Worm (Caenorhabditis elegans) whole organism, L1 larva: ENCODE data around the gene K09C4.7.

Source experiments
- ama-1 ChIP-seq: fragments of 150-350 bp; optimal IDR thresholded peaks from 2 replicates; lab custom pipeline; 2014
- ceh-82 ChIP-seq, 3 experiments: fragments of 150-350 bp in 1 of 3; sonication (generic microtip) in 2 of 3; optimal IDR thresholded peaks; 2 replicates each; lab custom pipeline; 2014 to 2017; ENCODE audit warnings: missing biosample characterization in 3 of 3, missing genetic modification characterization in 3 of 3
- dpl-1 ChIP-seq, 3 experiments: fragments of 150-350 bp in 2 of 3; sonication (generic microtip) in 1 of 3; optimal IDR thresholded peaks; 2 replicates each; lab custom pipeline; 2014 to 2017; ENCODE audit warnings: missing biosample characterization in 3 of 3, missing genetic modification characterization in 3 of 3, missing genetic modification reagents in 3 of 3
- dsc-1 ChIP-seq: sonication (generic microtip); optimal IDR thresholded peaks from 2 replicates; lab custom pipeline; 2016; ENCODE audit warnings: mild to moderate bottlenecking, missing genetic modification characterization, missing compliant biosample characterization
- efl-1 ChIP-seq, 4 experiments: fragments of 150-350 bp; optimal IDR thresholded peaks in 3 of 4; peaks in 1 of 4; 1 replicate in 1 of 4; 2 replicates in 3 of 4; lab custom pipeline; 2014; ENCODE audit warnings: missing biosample characterization in 2 of 4, missing genetic modification characterization in 2 of 4, missing genetic modification reagents in 2 of 4
- ets-5 ChIP-seq: fragments of 200-800 bp; sonication (Bioruptor generic); IDR thresholded peaks from 2 replicates; pipeline ENCODE4 v1.3.6; 2022; ENCODE audit warnings: missing genetic modification characterization, missing compliant biosample characterization
- fkh-4 ChIP-seq: sonication (generic microtip); optimal IDR thresholded peaks from 2 replicates; lab custom pipeline; 2016; ENCODE audit warnings: missing compliant biosample characterization, missing genetic modification characterization, borderline replicate concordance
- fkh-8 ChIP-seq: sonication (generic microtip); optimal IDR thresholded peaks from 2 replicates; lab custom pipeline; 2016; ENCODE audit warnings: mild to moderate bottlenecking, missing genetic modification characterization, missing compliant biosample characterization
- hpl-2 ChIP-seq: fragments of 150-350 bp; optimal IDR thresholded peaks from 2 replicates; lab custom pipeline; 2014; ENCODE audit warnings: missing biosample characterization, missing genetic modification reagents, missing genetic modification characterization
- lin-13 ChIP-seq: fragments of 150-350 bp; optimal IDR thresholded peaks from 2 replicates; lab custom pipeline; 2014; ENCODE audit warnings: missing biosample characterization, missing genetic modification reagents, missing genetic modification characterization
- lin-39 ChIP-seq: fragments of 150-350 bp; optimal IDR thresholded peaks from 2 replicates; lab custom pipeline; 2014; ENCODE audit warnings: missing biosample characterization, missing genetic modification reagents, missing genetic modification characterization
- lir-3 ChIP-seq: sonication (generic microtip); optimal IDR thresholded peaks from 2 replicates; lab custom pipeline; 2016; ENCODE audit warnings: mild to moderate bottlenecking, missing genetic modification characterization, moderate library complexity, missing compliant biosample characterization; ENCODE audit not compliant: poor library complexity
- lsy-2 ChIP-seq, 2 experiments: fragments of 150-350 bp; optimal IDR thresholded peaks; 2 replicates each; lab custom pipeline; 2014; ENCODE audit warnings: missing biosample characterization in 2 of 2, missing genetic modification characterization in 2 of 2
- nhr-19 ChIP-seq: fragments of 200-800 bp; sonication (Bioruptor generic); conservative IDR thresholded peaks from 2 replicates; pipeline ENCODE4 v1.3.6; 2022; ENCODE audit warnings: missing genetic modification characterization, missing compliant biosample characterization
- snu-23 ChIP-seq: sonication (generic microtip); optimal IDR thresholded peaks from 2 replicates; lab custom pipeline; 2016; ENCODE audit warnings: missing genetic modification characterization, missing compliant biosample characterization
- unc-130 ChIP-seq: fragments of 150-350 bp; optimal IDR thresholded peaks from 2 replicates; lab custom pipeline; 2017; ENCODE audit warnings: missing biosample characterization, missing genetic modification characterization, inconsistent platforms
- unc-98 ChIP-seq: fragments of 200-800 bp; sonication (Bioruptor generic); IDR thresholded peaks from 2 replicates; pipeline ENCODE4 v1.3.6; 2022; ENCODE audit warnings: missing genetic modification characterization, missing compliant biosample characterization
- ztf-11 ChIP-seq, 2 experiments: sonication (generic microtip); optimal IDR thresholded peaks; 2 replicates each; lab custom pipeline; 2016 to 2017; ENCODE audit warnings: missing genetic modification characterization in 2 of 2, missing biosample characterization in 1 of 2, missing compliant biosample characterization in 1 of 2
- ztf-4 ChIP-seq: fragments of 150-350 bp; optimal IDR thresholded peaks from 2 replicates; lab custom pipeline; 2014; ENCODE audit warnings: missing biosample characterization, missing genetic modification characterization

Gene K09C4.7

DNA sequence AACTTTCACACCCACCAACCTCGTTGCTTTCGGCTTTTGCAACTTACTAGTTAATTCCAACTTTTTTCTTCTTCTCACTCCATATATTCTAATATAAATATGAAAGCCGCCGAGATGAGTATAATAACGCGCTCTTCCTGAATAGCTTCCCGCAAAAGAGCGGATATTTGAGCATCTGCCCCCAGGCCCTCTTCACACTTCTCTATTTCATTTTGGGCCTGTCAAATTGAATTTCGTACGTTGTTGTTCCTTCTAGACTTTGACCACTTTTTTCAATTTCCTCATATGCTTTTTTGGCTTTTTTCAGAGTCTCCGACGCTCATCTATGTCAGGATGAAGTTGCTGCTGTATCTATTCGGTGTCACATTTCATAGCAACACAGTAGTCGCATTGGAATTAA lies 42.3 kb downstream of the K09C4.7 start, which contains the start of gene ddr-2:
TSS of gene ddr-2 (plus strand) at position 301 of the 400 bp plus-strand sequence.
- TF ChIP-seq lin-13 (GFP tag; lab: Kevin White, UChicago) = no peak
- no peak for TF ChIP-seq fkh-8 (tag; lab: Kevin White, UChicago)
- no peak for TF ChIP-seq dsc-1 (tag; lab: Kevin White, UChicago)
- TF ChIP-seq hpl-2 (GFP tag; lab: Kevin White, UChicago) = no peak
- TF ChIP-seq ceh-82 (tag; optimal IDR thresholded peaks at IDR 0.05; lab: Kevin White, UChicago) = no peak
- no peak for TF ChIP-seq dpl-1 (GFP tag; optimal IDR thresholded peaks at IDR 0.05; lab: Kevin White, UChicago)
- no peak for TF ChIP-seq ztf-11 (tag; optimal IDR thresholded peaks at IDR 0.05; lab: Kevin White, UChicago)
- TF ChIP-seq ztf-4 (tag; lab: Kevin White, UChicago) = no peak
- TF ChIP-seq ama-1 (lab: Kevin White, UChicago) = no peak
- TF ChIP-seq unc-130 = no peak
- TF ChIP-seq snu-23 (GFP tag; lab: Kevin White, UChicago) = no peak
- TF ChIP-seq lsy-2 (tag; optimal IDR thresholded peaks at IDR 0.05; lab: Kevin White, UChicago) = no peak

DNA sequence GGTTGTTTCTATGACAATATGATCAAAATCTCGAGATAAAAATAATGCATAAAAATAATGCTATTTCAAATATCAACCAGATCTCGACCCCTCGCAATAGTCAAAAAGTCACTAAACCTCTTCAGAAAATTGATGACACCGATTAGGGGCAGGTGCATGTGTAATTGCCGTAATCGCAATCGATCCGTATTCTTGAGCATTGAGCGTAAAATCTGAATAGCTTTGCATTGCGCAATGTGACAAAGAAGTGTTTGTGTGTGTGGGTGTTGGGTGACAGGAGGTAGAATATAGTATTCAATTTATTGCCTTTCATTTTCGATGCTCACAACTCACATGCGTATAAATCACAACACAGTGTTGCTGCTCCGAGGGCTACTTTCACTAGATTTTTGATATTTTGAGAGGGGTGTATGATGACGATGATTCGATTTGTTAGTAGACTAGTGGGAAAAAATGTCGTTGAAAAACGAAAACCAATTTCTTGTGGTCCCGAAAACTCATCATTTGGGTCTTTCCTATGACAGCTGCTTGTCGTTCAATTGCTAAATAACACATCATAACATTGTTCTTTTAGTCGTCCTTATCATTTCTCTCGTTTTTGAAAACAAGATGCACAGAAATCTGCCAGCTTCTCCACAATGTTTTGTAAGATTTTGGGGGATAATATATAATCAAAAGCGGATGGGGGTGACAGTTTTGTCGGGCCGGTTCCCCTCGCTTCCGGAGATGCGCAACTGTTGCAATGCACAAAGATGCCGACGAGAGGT lies 43.4 kb downstream of the K09C4.7 start:
- TF ChIP-seq efl-1 (optimal IDR thresholded peaks at IDR 0.05; lab: Kevin White, UChicago) (no peak), efl-1 (GFP tag; optimal IDR thresholded peaks at IDR 0.05 in 1 of 2; lab: Kevin White, UChicago) (peak in 1 of 2 experiments; percentile 7), unc-98 (GFP tag; lab: Robert Waterston, UW) (no peak), fkh-4 (tag; lab: Kevin White, UChicago) (no peak), lir-3 (no peak), ets-5 (no peak), lin-39 (no peak)
- TF ChIP-seq, all 84 proteins: peak for 1

DNA sequence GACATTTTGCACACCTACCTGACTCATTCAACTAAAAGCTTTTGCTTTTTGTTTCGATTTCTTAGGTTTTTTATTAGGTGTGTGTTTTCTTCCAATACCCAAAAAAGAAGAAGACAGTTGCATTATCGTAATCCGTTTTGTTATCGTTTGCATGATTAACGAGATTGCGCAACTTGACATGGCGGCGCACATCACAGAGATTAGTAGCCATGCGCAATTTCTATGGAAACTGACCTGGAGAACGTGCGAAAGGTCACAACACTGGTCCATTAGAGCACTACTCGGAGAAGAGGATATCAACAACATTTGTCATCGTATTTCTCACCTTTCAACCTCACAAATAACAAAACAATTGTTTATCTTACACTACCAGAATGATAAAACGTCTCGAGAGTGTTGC lies 44.1 kb downstream of the K09C4.7 start:
- TF ChIP-seq efl-1 (optimal IDR thresholded peaks at IDR 0.05; lab: Kevin White, UChicago) (no peak), efl-1 (GFP tag; optimal IDR thresholded peaks at IDR 0.05 in 1 of 2; lab: Kevin White, UChicago) (peak in 1 of 2 experiments; percentile 49), nhr-19 (GFP tag; lab: Robert Waterston, UW) (no peak)
- TF ChIP-seq, all 84 proteins: peak for 1
